Fruit fly (Drosophila melanogaster): ENCODE measurements around the gene PVRAP.

DNA sequence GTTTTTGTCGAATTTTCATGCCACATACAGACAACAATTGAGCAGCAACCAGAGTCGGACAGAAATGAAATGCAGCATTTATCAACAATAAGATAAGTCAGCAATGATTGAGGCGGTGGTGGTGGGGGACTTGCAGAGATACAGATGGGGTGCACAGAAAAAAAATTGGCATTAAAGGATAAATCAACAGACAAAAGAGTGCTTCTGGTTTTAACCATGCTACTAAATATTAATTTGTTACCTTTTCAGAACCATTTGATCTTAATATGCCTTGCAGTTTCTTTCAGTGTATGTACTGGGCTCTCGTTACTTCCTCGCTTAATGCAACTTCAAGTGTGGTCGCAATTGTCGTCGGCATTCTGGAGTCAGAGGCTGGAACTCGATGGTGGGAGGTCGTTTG lies 8.3 kb upstream of the PVRAP start:
- TF ChIP-seq D1 (tag; optimal IDR thresholded peaks at IDR 0.05), result no peak
- TF ChIP-seq CG34367 (tag; optimal IDR thresholded peaks at IDR 0.05), result no peak
- TF ChIP-seq CG10348 (GFP tag; IDR thresholded peaks at IDR 0.05), result no peak
- no peak for TF ChIP-seq Pif1B (GFP tag; optimal IDR thresholded peaks at IDR 0.05)
- peak; percentile 19 for TF ChIP-seq CG8301 (tag; optimal IDR thresholded peaks at IDR 0.05)
